Fruit fly (Drosophila melanogaster) whole organism, embryonic: ENCODE measurements around the gene Blm.

Experiments used
- ATbp ChIP-seq: fragments of 200-800 bp; sonication (Bioruptor generic); optimal IDR thresholded peaks from 2 replicates; lab custom pipeline; 2017; ENCODE audit warnings: missing biosample characterization, mild to moderate bottlenecking, missing genetic modification characterization, missing genetic modification reagents
- Abd-B ChIP-seq: fragments of 200-800 bp; sonication (Bioruptor generic); optimal IDR thresholded peaks from 2 replicates; lab custom pipeline; 2018; ENCODE audit warnings: missing biosample characterization, mild to moderate bottlenecking, missing genetic modification characterization, moderate library complexity
- Atf-2 ChIP-seq: fragments of 200-800 bp; sonication (Bioruptor generic); optimal IDR thresholded peaks from 2 replicates; lab custom pipeline; 2016; ENCODE audit warnings: missing biosample characterization, missing genetic modification characterization
- CG10366 ChIP-seq: fragments of 200-800 bp; sonication (Bioruptor generic); IDR thresholded peaks from 2 replicates; pipeline ENCODE4 v1.3.6; 2022; ENCODE audit warnings: missing biosample characterization, missing genetic modification characterization
- CG14965 ChIP-seq: fragments of 200-800 bp; sonication (Bioruptor generic); optimal IDR thresholded peaks from 2 replicates; lab custom pipeline; 2016; ENCODE audit warnings: missing biosample characterization, missing genetic modification characterization, borderline replicate concordance
- CG17385 ChIP-seq: fragments of 200-800 bp; sonication (Bioruptor generic); optimal IDR thresholded peaks from 3 replicates; lab custom pipeline; 2018; ENCODE audit warnings: missing biosample characterization, mild to moderate bottlenecking, missing genetic modification characterization
- CG17568 ChIP-seq: fragments of 200-800 bp; sonication (Bioruptor generic); optimal IDR thresholded peaks from 2 replicates; lab custom pipeline; 2018; ENCODE audit warnings: missing biosample characterization, mild to moderate bottlenecking, missing genetic modification characterization, moderate library complexity
- CG17612 ChIP-seq: fragments of 200-800 bp; sonication (Bioruptor generic); IDR thresholded peaks from 2 replicates; pipeline ENCODE4 v1.3.6; 2022; ENCODE audit warnings: missing biosample characterization, missing genetic modification characterization
- CG2678 ChIP-seq: fragments of 200-800 bp; sonication (Bioruptor generic); optimal IDR thresholded peaks from 3 replicates; lab custom pipeline; 2019; ENCODE audit warnings: missing biosample characterization, mild to moderate bottlenecking, missing genetic modification characterization, moderate library complexity
- CG30431 ChIP-seq: fragments of 200-800 bp; sonication (Bioruptor generic); optimal IDR thresholded peaks from 2 replicates; lab custom pipeline; 2017; ENCODE audit warnings: missing biosample characterization, missing genetic modification characterization
- CG31388 ChIP-seq: fragments of 200-800 bp; sonication (Bioruptor generic); optimal IDR thresholded peaks from 2 replicates; lab custom pipeline; 2016; ENCODE audit warnings: missing biosample characterization, missing genetic modification characterization
- CG31441 ChIP-seq: fragments of 200-800 bp; sonication (Bioruptor generic); IDR thresholded peaks from 2 replicates; pipeline ENCODE4 v1.3.6; 2022; ENCODE audit warnings: missing biosample characterization, missing genetic modification characterization
- CG34376 ChIP-seq: fragments of 200-800 bp; sonication (Bioruptor generic); optimal IDR thresholded peaks from 2 replicates; lab custom pipeline; 2018; ENCODE audit warnings: missing biosample characterization, mild to moderate bottlenecking, missing genetic modification characterization
- CG3995 ChIP-seq: fragments of 200-800 bp; sonication (Bioruptor generic); optimal IDR thresholded peaks from 3 replicates; lab custom pipeline; 2016; ENCODE audit warnings: missing biosample characterization, missing genetic modification characterization
- CG43689 ChIP-seq: fragments of 200-800 bp; sonication (Bioruptor generic); IDR thresholded peaks from 2 replicates; pipeline ENCODE4 v1.3.6; 2022; ENCODE audit warnings: missing biosample characterization, missing genetic modification characterization
- CG6175 ChIP-seq: fragments of 200-800 bp; sonication (Bioruptor generic); IDR thresholded peaks from 3 replicates; pipeline ENCODE4 v1.3.6; 2022; ENCODE audit warnings: missing biosample characterization, missing genetic modification characterization
- D19A ChIP-seq: fragments of 200-800 bp; optimal IDR thresholded peaks from 3 replicates; lab custom pipeline; 2019; ENCODE audit warnings: missing biosample characterization, mild to moderate bottlenecking, missing genetic modification characterization, moderate library complexity
- Deaf1 ChIP-seq: fragments of 200-800 bp; optimal IDR thresholded peaks from 3 replicates; lab custom pipeline; 2019; ENCODE audit warnings: missing biosample characterization, mild to moderate bottlenecking, missing genetic modification characterization, moderate library complexity
- Dip2 ChIP-seq: fragments of 200-800 bp; sonication (Bioruptor generic); IDR thresholded peaks from 2 replicates; pipeline ENCODE4 v1.3.6; 2022; ENCODE audit warnings: missing biosample characterization, missing genetic modification characterization
- Doc2 ChIP-seq: fragments of 200-800 bp; sonication (Bioruptor generic); IDR thresholded peaks from 2 replicates; pipeline ENCODE4 v1.3.6; 2022; ENCODE audit warnings: missing biosample characterization, missing genetic modification characterization
- ERR ChIP-seq: fragments of 200-800 bp; sonication (Bioruptor generic); optimal IDR thresholded peaks from 2 replicates; lab custom pipeline; 2016; ENCODE audit warnings: missing biosample characterization, missing genetic modification characterization
- Gug ChIP-seq: fragments of 200-800 bp; sonication (Bioruptor generic); IDR thresholded peaks from 4 replicates; pipeline ENCODE4 v1.3.6; 2022; ENCODE audit warnings: missing biosample characterization, missing genetic modification characterization
- H15 ChIP-seq: fragments of 200-800 bp; sonication (Bioruptor generic); IDR thresholded peaks from 3 replicates; pipeline ENCODE4 v1.3.6; 2022; ENCODE audit warnings: missing biosample characterization, missing genetic modification characterization
- HHEX ChIP-seq: fragments of 200-800 bp; sonication (Bioruptor generic); optimal IDR thresholded peaks from 3 replicates; lab custom pipeline; 2017; ENCODE audit warnings: missing biosample characterization, mild to moderate bottlenecking, missing genetic modification characterization, missing genetic modification reagents
- HmgD ChIP-seq: fragments of 200-800 bp; sonication (Bioruptor generic); optimal IDR thresholded peaks from 3 replicates; lab custom pipeline; 2016; ENCODE audit warnings: missing biosample characterization, missing genetic modification characterization
- Hr39 ChIP-seq: fragments of >200 bp; optimal IDR thresholded peaks from 2 replicates; lab custom pipeline; 2017
- Lhr ChIP-seq: fragments of 200-800 bp; sonication (Bioruptor generic); optimal IDR thresholded peaks from 3 replicates; lab custom pipeline; 2017; ENCODE audit warnings: mild to moderate bottlenecking, missing biosample characterization, missing genetic modification reagents, missing genetic modification characterization
- MESR4 ChIP-seq: fragments of 200-800 bp; sonication (Bioruptor generic); optimal IDR thresholded peaks from 2 replicates; lab custom pipeline; 2018; ENCODE audit warnings: missing biosample characterization, mild to moderate bottlenecking, missing genetic modification characterization, moderate library complexity
- Max ChIP-seq: fragments of 200-800 bp; sonication (Bioruptor generic); optimal IDR thresholded peaks from 2 replicates; lab custom pipeline; 2016; ENCODE audit warnings: missing biosample characterization, mild to moderate bottlenecking, missing genetic modification characterization
- Rfx ChIP-seq: fragments of 200-800 bp; sonication (Bioruptor generic); IDR thresholded peaks from 2 replicates; pipeline ENCODE4 v1.3.6; 2022; ENCODE audit warnings: missing biosample characterization, missing genetic modification characterization
- Sox102F ChIP-seq: fragments of 200-800 bp; sonication (Bioruptor generic); optimal IDR thresholded peaks from 2 replicates; lab custom pipeline; 2018; ENCODE audit warnings: missing biosample characterization, mild to moderate bottlenecking, missing genetic modification characterization, moderate library complexity
- Vsx1 ChIP-seq: fragments of 200-800 bp; sonication (Bioruptor generic); optimal IDR thresholded peaks from 2 replicates; lab custom pipeline; 2017; ENCODE audit warnings: missing biosample characterization, mild to moderate bottlenecking, missing genetic modification characterization, missing genetic modification reagents
- bsh ChIP-seq, 2 experiments: fragments of 200-800 bp; sonication (Bioruptor generic); optimal IDR thresholded peaks; 2 replicates each; lab custom pipeline; 2017 to 2018; ENCODE audit warnings: mild to moderate bottlenecking in 2 of 2, missing biosample characterization in 2 of 2, missing genetic modification characterization in 2 of 2, moderate library complexity in 1 of 2
- btn ChIP-seq: fragments of 200-800 bp; sonication (Bioruptor generic); optimal IDR thresholded peaks from 2 replicates; lab custom pipeline; 2016; ENCODE audit warnings: missing biosample characterization, missing genetic modification characterization
- chif ChIP-seq, 2 experiments: fragments of 200-800 bp; sonication (Bioruptor generic); optimal IDR thresholded peaks; 3 replicates each; lab custom pipeline; 2016; ENCODE audit warnings: missing biosample characterization in 2 of 2, missing genetic modification characterization in 2 of 2
- chinmo ChIP-seq: fragments of 200-800 bp; sonication (Bioruptor generic); IDR thresholded peaks from 4 replicates; pipeline ENCODE4 v1.3.6; 2022; ENCODE audit warnings: missing biosample characterization, missing genetic modification characterization; ENCODE audit not compliant: partially characterized antibody
- da ChIP-seq: fragments of 200-800 bp; sonication (Bioruptor generic); optimal IDR thresholded peaks from 2 replicates; lab custom pipeline; 2016; ENCODE audit warnings: missing biosample characterization, missing genetic modification characterization
- dpn ChIP-seq, 2 experiments: fragments of 200-800 bp; sonication (Bioruptor generic); optimal IDR thresholded peaks; 3 replicates each; lab custom pipeline; 2016; ENCODE audit warnings: missing biosample characterization in 2 of 2, missing genetic modification characterization in 2 of 2
- dysf ChIP-seq: fragments of 200-800 bp; sonication (Bioruptor generic); IDR thresholded peaks from 3 replicates; pipeline ENCODE4 v1.3.6; 2022; ENCODE audit warnings: missing biosample characterization, missing genetic modification characterization
- gem ChIP-seq: fragments of 200-800 bp; sonication (Bioruptor generic); optimal IDR thresholded peaks from 2 replicates; lab custom pipeline; 2019; ENCODE audit warnings: missing biosample characterization, mild to moderate bottlenecking, missing genetic modification characterization, moderate library complexity
- lola ChIP-seq, 3 experiments: fragments of >200 bp in 2 of 3; fragments of 200-800 bp in 1 of 3; sonication (Bioruptor generic) in 1 of 3; optimal IDR thresholded peaks; 2 replicates each; lab custom pipeline; 2017 to 2019; ENCODE audit warnings: missing biosample characterization in 3 of 3, missing genetic modification characterization in 3 of 3, mild to moderate bottlenecking in 1 of 3, moderate library complexity in 1 of 3
- nerfin-1 ChIP-seq: fragments of 200-800 bp; sonication (Bioruptor generic); optimal IDR thresholded peaks from 3 replicates; lab custom pipeline; 2019; ENCODE audit warnings: missing biosample characterization, mild to moderate bottlenecking, missing genetic modification characterization, moderate library complexity
- p53 ChIP-seq: fragments of 200-800 bp; sonication (Bioruptor generic); optimal IDR thresholded peaks from 2 replicates; lab custom pipeline; 2016; ENCODE audit warnings: missing biosample characterization, missing genetic modification characterization
- pho ChIP-seq: fragments of 200-800 bp; sonication (Bioruptor generic); optimal IDR thresholded peaks from 2 replicates; lab custom pipeline; 2016; ENCODE audit warnings: missing biosample characterization, missing genetic modification characterization
- prd ChIP-seq, 3 experiments: fragments of >200 bp in 2 of 3; fragments of 200-800 bp in 1 of 3; sonication (Bioruptor generic) in 1 of 3; optimal IDR thresholded peaks in 2 of 3; IDR thresholded peaks in 1 of 3; 2 replicates in 2 of 3; 3 replicates in 1 of 3; pipeline versions ENCODE4 v1.3.6 to Lab custom; 2017 to 2022; ENCODE audit warnings: missing biosample characterization in 1 of 3, missing genetic modification characterization in 1 of 3
- sr ChIP-seq: fragments of 200-800 bp; sonication (Bioruptor generic); IDR thresholded peaks from 3 replicates; pipeline ENCODE4 v1.3.6; 2022; ENCODE audit warnings: missing biosample characterization, missing genetic modification characterization
- stc ChIP-seq: fragments of 200-800 bp; sonication (Bioruptor generic); IDR thresholded peaks from 2 replicates; pipeline ENCODE4 v1.3.6; 2022; ENCODE audit warnings: missing biosample characterization, missing genetic modification characterization
- stwl ChIP-seq: fragments of 200-800 bp; sonication (Bioruptor generic); optimal IDR thresholded peaks from 3 replicates; lab custom pipeline; 2018; ENCODE audit warnings: missing biosample characterization, mild to moderate bottlenecking, missing genetic modification characterization, moderate library complexity
- tna ChIP-seq: fragments of 200-800 bp; sonication (Bioruptor generic); IDR thresholded peaks from 2 replicates; pipeline ENCODE4 v1.3.6; 2022; ENCODE audit warnings: missing biosample characterization, missing genetic modification characterization; ENCODE audit not compliant: partially characterized antibody
- vnd ChIP-seq: fragments of 200-800 bp; sonication (Bioruptor generic); IDR thresholded peaks from 3 replicates; pipeline ENCODE4 v1.3.6; 2022; ENCODE audit warnings: missing biosample characterization, missing genetic modification characterization; ENCODE audit not compliant: partially characterized antibody

Blm gene

dm6 chr3R:11764279-11764880, 22.8 kb upstream of the Blm start, which contains the start of gene Lk6 (continued):
- peak; percentile 85 for TF ChIP-seq MESR4 (GFP tag; lab: Kevin White, UChicago)
- no peak for TF ChIP-seq CG3995 (GFP tag; lab: Kevin White, UChicago)
- TF ChIP-seq Atf-2 (GFP tag; lab: Kevin White, UChicago): peak; percentile 37
- no peak for TF ChIP-seq Vsx1 (GFP tag; lab: Kevin White, UChicago)
- TF ChIP-seq prd (optimal IDR thresholded peaks at IDR 0.05; lab: Kevin White, UChicago): no peak
- no peak for TF ChIP-seq prd (GFP tag; IDR thresholded peaks at IDR 0.05; lab: Robert Waterston, UW)
- peak; percentile 52 for TF ChIP-seq nerfin-1
- TF ChIP-seq D19A (tag; lab: Kevin White, UChicago): no peak
- TF ChIP-seq CG31441 (GFP tag; lab: Robert Waterston, UW): no peak
- no peak for TF ChIP-seq CG17568
- TF ChIP-seq CG43689 (GFP tag; lab: Robert Waterston, UW): no peak
- no peak for TF ChIP-seq stc (GFP tag; lab: Robert Waterston, UW)
- no peak for TF ChIP-seq Sox102F (GFP tag; lab: Kevin White, UChicago)
- peak; percentile 34 for TF ChIP-seq ATbp (GFP tag; lab: Kevin White, UChicago)
- TF ChIP-seq HmgD (GFP tag; lab: Kevin White, UChicago): peak; percentile 20
- no peak for TF ChIP-seq sr
- no peak for TF ChIP-seq Gug (GFP tag; lab: Robert Waterston, UW)
- no peak for TF ChIP-seq CG17612
- TF ChIP-seq Max: no peak
- TF ChIP-seq CG30431 (GFP tag; lab: Kevin White, UChicago): no peak
- peak in 1 of 2 experiments; percentile 14 for TF ChIP-seq bsh (GFP tag; optimal IDR thresholded peaks at IDR 0.05; lab: Kevin White, UChicago)
- peak; percentile 57 for TF ChIP-seq btn (GFP tag; lab: Kevin White, UChicago)
- peak; percentile 50 for TF ChIP-seq CG2678 (tag; lab: Kevin White, UChicago)
- peak; percentile 41 for TF ChIP-seq dpn (GFP tag; optimal IDR thresholded peaks at IDR 0.05; lab: Kevin White, UChicago)
- TF ChIP-seq ERR: peak; percentile 28
- no peak for TF ChIP-seq dysf
- no peak for TF ChIP-seq vnd (GFP tag; lab: Robert Waterston, UW)
- no peak for TF ChIP-seq CG31388 (GFP tag; lab: Kevin White, UChicago)
- TF ChIP-seq chif (GFP tag; optimal IDR thresholded peaks at IDR 0.05; lab: Kevin White, UChicago): peak in 1 of 2 experiments; percentile 42
- peak; percentile 61 for TF ChIP-seq HHEX (GFP tag; lab: Kevin White, UChicago)
- no peak for TF ChIP-seq H15
- no peak for TF ChIP-seq Abd-B
- TF ChIP-seq Hr39 (lab: Kevin White, UChicago): no peak
- no peak for TF ChIP-seq tna (GFP tag; lab: Robert Waterston, UW)
- TF ChIP-seq CG10366 (GFP tag; lab: Robert Waterston, UW): no peak
- no peak for TF ChIP-seq CG6175 (GFP tag; lab: Robert Waterston, UW)
- no peak for TF ChIP-seq Doc2 (GFP tag; lab: Robert Waterston, UW)
- peak; percentile 61 for TF ChIP-seq CG17385
- TF ChIP-seq stwl (tag; lab: Kevin White, UChicago): peak; percentile 60
- peak; percentile 93 for TF ChIP-seq Deaf1 (tag; lab: Kevin White, UChicago)
- TF ChIP-seq chinmo: no peak
- TF ChIP-seq p53 (GFP tag; lab: Kevin White, UChicago): peak; percentile 25
- peak; percentile 99 for TF ChIP-seq Lhr
- TF ChIP-seq lola (GFP tag; optimal IDR thresholded peaks at IDR 0.05; lab: Kevin White, UChicago): peak in 2 of 3 experiments; percentile 16 to 30
- TF ChIP-seq Dip2 (GFP tag; lab: Robert Waterston, UW): no peak
- no peak for TF ChIP-seq Rfx (GFP tag; lab: Robert Waterston, UW)
- TF ChIP-seq CG34376 (GFP tag; lab: Kevin White, UChicago): peak; percentile 93
- peak; percentile 42 for TF ChIP-seq gem (tag; lab: Kevin White, UChicago)
- TF ChIP-seq da (GFP tag; lab: Kevin White, UChicago): peak; percentile 5
- TF ChIP-seq CG14965 (GFP tag; lab: Kevin White, UChicago): no peak
- TF ChIP-seq pho: peak; percentile 60
